Worm (Caenorhabditis elegans) whole organism, mixed stage, embryonic: ENCODE measurements around the gene twk-5.

Source experiments
- blmp-1 ChIP-seq: fragments of 150-350 bp; optimal IDR thresholded peaks from 2 replicates; lab custom pipeline; 2014; ENCODE audit warnings: missing biosample characterization, missing genetic modification characterization
- ces-1 ChIP-seq: fragments of 150-350 bp; optimal IDR thresholded peaks from 2 replicates; lab custom pipeline; 2014; ENCODE audit warnings: missing biosample characterization, missing genetic modification reagents, missing genetic modification characterization
- elt-3 ChIP-seq: fragments of 150-350 bp; optimal IDR thresholded peaks from 2 replicates; lab custom pipeline; 2014; ENCODE audit warnings: missing biosample characterization, missing genetic modification characterization
- lin-13 ChIP-seq: fragments of 150-350 bp; optimal IDR thresholded peaks from 2 replicates; lab custom pipeline; 2014; ENCODE audit warnings: missing biosample characterization, missing genetic modification characterization
- lsy-2 ChIP-seq: fragments of 150-350 bp; optimal IDR thresholded peaks from 2 replicates; lab custom pipeline; 2014; ENCODE audit warnings: missing biosample characterization, missing genetic modification characterization
- nhr-12 ChIP-seq: fragments of 150-350 bp; optimal IDR thresholded peaks from 2 replicates; lab custom pipeline; 2014; ENCODE audit warnings: missing biosample characterization, missing genetic modification characterization
- tbx-8 ChIP-seq: fragments of 200-800 bp; sonication (Bioruptor generic); optimal IDR thresholded peaks from 2 replicates; lab custom pipeline; 2018; ENCODE audit warnings: mild to moderate bottlenecking, missing genetic modification characterization, moderate library complexity, missing compliant biosample characterization
- unc-120 ChIP-seq: sonication (generic microtip); optimal IDR thresholded peaks from 2 replicates; lab custom pipeline; 2017; ENCODE audit warnings: missing genetic modification characterization, missing compliant biosample characterization; ENCODE audit not compliant: poor library complexity, severe bottlenecking
- unc-39 ChIP-seq: fragments of 150-350 bp; optimal IDR thresholded peaks from 2 replicates; lab custom pipeline; 2014; ENCODE audit warnings: missing biosample characterization, missing genetic modification characterization
- unc-62 ChIP-seq: fragments of 150-350 bp; optimal IDR thresholded peaks from 2 replicates; lab custom pipeline; 2014; ENCODE audit warnings: missing biosample characterization, missing genetic modification reagents, missing genetic modification characterization
- ztf-11 ChIP-seq: fragments of 150-350 bp; optimal IDR thresholded peaks from 2 replicates; lab custom pipeline; 2014; ENCODE audit warnings: missing biosample characterization, missing genetic modification characterization

ce11 chrII:11467541-11467940 lies 17.6 kb downstream of the twk-5 start, which contains the start of gene klp-17:
- TF ChIP-seq tbx-8 (GFP tag; lab: Kevin White, UChicago) (no peak), elt-3 (tag; lab: Kevin White, UChicago) (no peak), ces-1 (GFP tag; lab: Kevin White, UChicago) (no peak), nhr-12 (no peak), unc-39 (tag; lab: Kevin White, UChicago) (no peak), lsy-2 (tag; lab: Kevin White, UChicago) (no peak), ztf-11 (no peak), unc-62 (GFP tag; lab: Kevin White, UChicago) (no peak), blmp-1 (tag; lab: Kevin White, UChicago) (no peak), lin-13 (tag; lab: Kevin White, UChicago) (no peak), unc-120 (tag; lab: Kevin White, UChicago) (no peak)
